Worm (Caenorhabditis elegans) whole organism, early embryonic: Measurements from ENCODE around the gene F21A3.4.

ENCODE experiments used
- B0310.2 ChIP-seq: sonication (generic microtip); optimal IDR thresholded peaks from 2 replicates; lab custom pipeline; 2016; ENCODE audit warnings: mild to moderate bottlenecking, missing genetic modification characterization, missing compliant biosample characterization
- F13C5.2 ChIP-seq: sonication (generic microtip); optimal IDR thresholded peaks from 2 replicates; lab custom pipeline; 2017; ENCODE audit warnings: mild to moderate bottlenecking, missing genetic modification characterization, inconsistent platforms, missing compliant biosample characterization
- aly-1 ChIP-seq: sonication (generic microtip); optimal IDR thresholded peaks from 2 replicates; lab custom pipeline; 2016; ENCODE audit warnings: missing genetic modification characterization, missing compliant biosample characterization
- ama-1 ChIP-seq: fragments of 150-350 bp; optimal IDR thresholded peaks from 2 replicates; lab custom pipeline; 2014
- ceh-13 ChIP-seq: fragments of 200-800 bp; sonication (Bioruptor generic); optimal IDR thresholded peaks from 2 replicates; lab custom pipeline; 2018; ENCODE audit warnings: mild to moderate bottlenecking, missing genetic modification characterization, missing compliant biosample characterization
- ceh-36 ChIP-seq: sonication (generic microtip); optimal IDR thresholded peaks from 2 replicates; lab custom pipeline; 2016; ENCODE audit warnings: missing genetic modification characterization, inconsistent platforms, missing compliant biosample characterization
- ets-7 ChIP-seq: sonication (generic microtip); optimal IDR thresholded peaks from 2 replicates; lab custom pipeline; 2016; ENCODE audit warnings: missing genotype, missing genetic modification characterization, missing compliant biosample characterization
- flt-1 ChIP-seq: fragments of 200-800 bp; sonication (Bioruptor generic); IDR thresholded peaks from 2 replicates; pipeline ENCODE4 v1.3.6; 2022; ENCODE audit warnings: missing genetic modification characterization, missing compliant biosample characterization
- hmbx-1 ChIP-seq: sonication (generic microtip); optimal IDR thresholded peaks from 2 replicates; lab custom pipeline; 2016; ENCODE audit warnings: mild to moderate bottlenecking, missing genetic modification characterization, missing compliant biosample characterization
- hmg-4 ChIP-seq: fragments of 200-800 bp; sonication (Bioruptor generic); optimal IDR thresholded peaks from 2 replicates; lab custom pipeline; 2018; ENCODE audit warnings: mild to moderate bottlenecking, missing genetic modification characterization, missing compliant biosample characterization
- hnd-1 ChIP-seq: sonication (generic microtip); optimal IDR thresholded peaks from 2 replicates; lab custom pipeline; 2016; ENCODE audit warnings: missing genetic modification characterization, missing compliant biosample characterization
- pes-1 ChIP-seq: fragments of 200-800 bp; sonication (Bioruptor generic); IDR thresholded peaks from 2 replicates; pipeline ENCODE4 v1.3.6; 2022; ENCODE audit warnings: missing genetic modification reagents, missing genetic modification characterization, missing compliant biosample characterization
- scrt-1 ChIP-seq: fragments of 200-800 bp; sonication (Bioruptor generic); IDR thresholded peaks from 2 replicates; pipeline ENCODE4 v1.3.6; 2022; ENCODE audit warnings: missing genetic modification characterization, missing compliant biosample characterization
- sea-1 ChIP-seq: fragments of 200-800 bp; sonication (Bioruptor generic); conservative IDR thresholded peaks from 2 replicates; pipeline ENCODE4 v1.3.6; 2022; ENCODE audit warnings: missing genetic modification characterization, missing compliant biosample characterization
- tbx-11 ChIP-seq: fragments of 200-800 bp; sonication (Bioruptor generic); IDR thresholded peaks from 2 replicates; pipeline ENCODE4 v1.3.6; 2022; ENCODE audit warnings: missing genetic modification characterization, missing compliant biosample characterization
- tbx-37 ChIP-seq: fragments of 200-800 bp; sonication (Bioruptor generic); conservative IDR thresholded peaks from 2 replicates; pipeline ENCODE4 v1.3.6; 2022; ENCODE audit warnings: missing genetic modification reagents, missing genetic modification characterization, missing compliant biosample characterization
- tra-4 ChIP-seq: sonication (generic microtip); optimal IDR thresholded peaks from 2 replicates; lab custom pipeline; 2017; ENCODE audit warnings: missing genetic modification characterization, missing compliant biosample characterization

Gene F21A3.4

DNA sequence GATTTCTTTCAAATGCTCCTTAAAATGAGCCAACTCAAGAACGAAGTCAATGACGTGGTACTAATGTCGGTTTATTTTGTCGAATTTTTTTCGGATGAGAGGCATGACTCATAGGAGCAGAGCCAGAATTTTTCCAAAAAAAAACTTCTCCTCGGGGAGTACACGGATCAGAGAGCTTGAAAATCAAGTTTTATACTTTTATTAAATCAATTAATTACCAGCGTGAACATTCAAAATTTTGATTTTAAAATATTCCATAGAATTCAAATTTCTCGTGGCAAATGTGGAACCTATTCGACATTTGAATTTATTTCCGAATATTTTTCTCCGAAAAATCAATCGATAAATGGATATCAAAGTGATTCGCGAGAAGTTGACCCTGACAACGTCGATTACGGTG lies at the start of gene F21A3.4:
Gene F21A3.4, plus strand, starts transcription at position 301 of the 400 bp plus-strand sequence.
- TF ChIP-seq tbx-37 = no peak
- TF ChIP-seq hnd-1 (tag; lab: Kevin White, UChicago) = no peak
- no peak for TF ChIP-seq ceh-13 (GFP tag; lab: Kevin White, UChicago)
- TF ChIP-seq tbx-11 (GFP tag; lab: Robert Waterston, UW) = no peak
- TF ChIP-seq hmbx-1 (tag; lab: Kevin White, UChicago) = no peak
- TF ChIP-seq ceh-36 (tag; lab: Kevin White, UChicago) = no peak
- TF ChIP-seq ets-7 (tag; lab: Kevin White, UChicago) = no peak
- no peak for TF ChIP-seq B0310.2 (tag; lab: Kevin White, UChicago)
- TF ChIP-seq pes-1 (GFP tag; lab: Robert Waterston, UW) = no peak
- no peak for TF ChIP-seq aly-1
- no peak for TF ChIP-seq tra-4 (tag; lab: Kevin White, UChicago)
- TF ChIP-seq flt-1 (GFP tag; lab: Robert Waterston, UW) = no peak
- TF ChIP-seq hmg-4 (GFP tag; lab: Kevin White, UChicago) = no peak
- no peak for TF ChIP-seq F13C5.2 (tag; lab: Kevin White, UChicago)
- TF ChIP-seq scrt-1 (GFP tag; lab: Robert Waterston, UW) = no peak
- no peak for TF ChIP-seq sea-1
- no peak for TF ChIP-seq ama-1

ce11 chrV:15487764-15488163 lies 48.7 kb upstream of the F21A3.4 start, which contains the start of gene srw-21:
TSS of gene srw-21 (plus strand) at chrV:15488064.
- no peak for TF ChIP-seq tbx-11 (GFP tag; lab: Robert Waterston, UW)

DNA sequence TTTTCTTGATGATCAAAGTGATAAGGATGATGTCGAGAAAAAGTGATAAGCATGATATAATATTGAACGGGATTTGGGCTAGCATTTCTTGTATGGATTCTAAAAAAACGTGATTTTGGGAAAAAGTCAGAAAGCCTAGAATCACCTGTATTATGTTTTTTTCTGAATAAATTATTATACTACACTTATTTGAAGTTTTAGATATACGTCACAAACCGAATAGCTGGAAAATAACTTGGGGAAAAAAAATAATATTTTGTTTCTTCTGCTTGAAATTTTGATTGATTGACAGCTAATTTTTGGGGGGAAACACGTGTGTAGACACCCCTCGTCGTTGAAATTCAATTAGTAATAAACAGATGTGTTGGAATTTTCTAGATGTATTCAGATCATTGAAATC lies 43.9 kb upstream of the F21A3.4 start, which contains the start of gene str-264:
Gene str-264, minus strand, starts transcription at position 101 of the 400 bp plus-strand sequence.
- TF ChIP-seq sea-1 (no peak), ets-7 (tag; lab: Kevin White, UChicago) (no peak), B0310.2 (tag; lab: Kevin White, UChicago) (no peak), tbx-37 (no peak), tra-4 (tag; lab: Kevin White, UChicago) (no peak), pes-1 (GFP tag; lab: Robert Waterston, UW) (no peak)

ce11 chrV:15493680-15494079 lies 42.7 kb upstream of the F21A3.4 start, which contains the start of gene srh-218:
TSS of gene srh-218 (plus strand) at chrV:15493980.
- no peak for TF ChIP-seq aly-1
- TF ChIP-seq pes-1 (GFP tag; lab: Robert Waterston, UW) = no peak

- TF ChIP-seq tbx-11 (GFP tag; lab: Robert Waterston, UW) (no peak), ceh-36 (tag; lab: Kevin White, UChicago) (no peak), hnd-1 (tag; lab: Kevin White, UChicago) (no peak), scrt-1 (GFP tag; lab: Robert Waterston, UW) (no peak), flt-1 (GFP tag; lab: Robert Waterston, UW) (no peak)
Observed at ce11 chrV:15495169-15495568, 41.3 kb upstream of the F21A3.4 start, which contains the start of gene srh-219. TSS of gene srh-219 (plus strand) at chrV:15495469.

ce11 chrV:15497731-15498130 lies 38.7 kb upstream of the F21A3.4 start:
- no peak for TF ChIP-seq sea-1
- no peak for TF ChIP-seq ceh-36 (tag; lab: Kevin White, UChicago)
- no peak for TF ChIP-seq ets-7 (tag; lab: Kevin White, UChicago)

DNA sequence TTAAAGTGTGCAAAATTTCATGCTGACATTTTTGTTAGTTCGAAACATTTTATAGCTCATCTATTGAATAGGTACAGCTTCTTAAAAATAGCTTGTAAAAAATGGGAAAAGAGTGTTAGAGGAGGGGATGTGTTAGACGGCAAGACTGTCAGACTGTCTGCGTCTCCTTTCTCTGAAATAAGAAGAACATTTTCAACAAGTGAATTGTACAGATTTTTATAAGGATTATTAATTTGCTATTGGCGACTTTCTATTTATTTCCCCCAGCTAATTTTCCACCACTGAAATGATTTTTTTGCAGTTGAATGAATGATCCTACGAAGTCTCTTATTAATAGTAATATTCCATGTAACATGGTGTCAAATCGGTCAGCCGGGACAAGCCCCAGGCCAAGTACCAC lies 38.0 kb upstream of the F21A3.4 start, which contains the start of gene C06B8.7:
Gene C06B8.7, plus strand, starts transcription at position 301 of the 400 bp plus-strand sequence.
- no peak for TF ChIP-seq F13C5.2 (tag; lab: Kevin White, UChicago)
- no peak for TF ChIP-seq ets-7 (tag; lab: Kevin White, UChicago)
- TF ChIP-seq aly-1 = no peak
- no peak for TF ChIP-seq flt-1 (GFP tag; lab: Robert Waterston, UW)

DNA sequence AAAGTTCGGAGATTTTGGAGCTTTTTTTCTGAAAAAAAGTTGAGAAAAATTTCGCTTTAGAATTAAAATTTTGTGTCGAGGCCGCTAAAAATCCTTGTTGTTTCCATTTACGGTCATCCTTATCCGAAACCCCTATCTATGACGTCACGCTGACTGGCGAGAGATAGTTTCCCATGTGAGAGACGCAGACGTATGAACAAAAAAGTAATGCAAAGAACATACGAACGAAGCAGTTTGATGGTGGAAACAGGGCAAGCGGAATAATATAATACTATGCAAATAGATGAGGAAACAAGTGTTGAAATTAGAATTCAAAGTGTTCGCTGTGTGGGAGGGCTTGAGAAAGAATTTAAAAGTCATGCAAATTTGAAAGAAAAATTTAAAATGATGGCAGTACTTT lies 37.3 kb upstream of the F21A3.4 start:
- TF ChIP-seq F13C5.2 (tag; lab: Kevin White, UChicago) (no peak), tbx-11 (GFP tag; lab: Robert Waterston, UW) (no peak), scrt-1 (GFP tag; lab: Robert Waterston, UW) (no peak), hmbx-1 (tag; lab: Kevin White, UChicago) (no peak), tbx-37 (no peak)

ce11 chrV:15503603-15504002 lies 32.8 kb upstream of the F21A3.4 start:
- TF ChIP-seq flt-1 (GFP tag; lab: Robert Waterston, UW) = no peak
- TF ChIP-seq hnd-1 (tag; lab: Kevin White, UChicago) = no peak
- no peak for TF ChIP-seq ets-7 (tag; lab: Kevin White, UChicago)
- TF ChIP-seq scrt-1 (GFP tag; lab: Robert Waterston, UW) = no peak
- no peak for TF ChIP-seq ceh-13 (GFP tag; lab: Kevin White, UChicago)
- no peak for TF ChIP-seq tbx-37
- TF ChIP-seq F13C5.2 (tag; lab: Kevin White, UChicago) = no peak
- TF ChIP-seq B0310.2 (tag; lab: Kevin White, UChicago) = no peak
- no peak for TF ChIP-seq hmg-4 (GFP tag; lab: Kevin White, UChicago)
- no peak for TF ChIP-seq ama-1
- no peak for TF ChIP-seq ceh-36 (tag; lab: Kevin White, UChicago)
- TF ChIP-seq tbx-11 (GFP tag; lab: Robert Waterston, UW) = no peak
- TF ChIP-seq hmbx-1 (tag; lab: Kevin White, UChicago) = no peak
